Fruit fly (Drosophila melanogaster) whole organism, embryonic: Measurements from ENCODE around the gene CG13008.

ENCODE experiments used
- ATbp ChIP-seq: fragments of 200-800 bp; sonication (Bioruptor generic); optimal IDR thresholded peaks from 2 replicates; lab custom pipeline; 2017; ENCODE audit warnings: missing biosample characterization, mild to moderate bottlenecking, missing genetic modification characterization, missing genetic modification reagents
- CG10431 ChIP-seq: fragments of 200-800 bp; sonication (Bioruptor generic); optimal IDR thresholded peaks from 3 replicates; lab custom pipeline; 2018; ENCODE audit warnings: missing biosample characterization, mild to moderate bottlenecking, missing genetic modification characterization
- CG11093 ChIP-seq: fragments of 200-800 bp; sonication (Bioruptor generic); IDR thresholded peaks from 3 replicates; pipeline ENCODE4 v1.3.6; 2022; ENCODE audit warnings: missing biosample characterization, missing genetic modification characterization
- CG13123 ChIP-seq: fragments of 200-800 bp; sonication (Bioruptor generic); optimal IDR thresholded peaks from 2 replicates; lab custom pipeline; 2016; ENCODE audit warnings: missing biosample characterization, missing genetic modification characterization
- CG14441 ChIP-seq: fragments of 200-800 bp; sonication (Bioruptor generic); IDR thresholded peaks from 2 replicates; pipeline ENCODE4 v1.3.6; 2022; ENCODE audit warnings: missing biosample characterization, missing genetic modification characterization
- CG14710 ChIP-seq: fragments of 200-800 bp; sonication (Bioruptor generic); optimal IDR thresholded peaks from 3 replicates; lab custom pipeline; 2019; ENCODE audit warnings: missing biosample characterization, mild to moderate bottlenecking, missing genetic modification characterization, moderate library complexity
- CG15269 ChIP-seq: fragments of 200-800 bp; sonication (Bioruptor generic); optimal IDR thresholded peaks from 2 replicates; lab custom pipeline; 2018; ENCODE audit warnings: missing biosample characterization, mild to moderate bottlenecking, missing genetic modification characterization, moderate library complexity
- CG17328 ChIP-seq: fragments of 200-800 bp; sonication (Bioruptor generic); IDR thresholded peaks from 2 replicates; pipeline ENCODE4 v1.3.6; 2022; ENCODE audit warnings: missing biosample characterization, missing genetic modification characterization
- CG17359 ChIP-seq: fragments of 200-800 bp; sonication (Bioruptor generic); optimal IDR thresholded peaks from 3 replicates; lab custom pipeline; 2018; ENCODE audit warnings: missing biosample characterization, mild to moderate bottlenecking, missing genetic modification characterization, moderate library complexity
- CG17568 ChIP-seq: fragments of 200-800 bp; sonication (Bioruptor generic); optimal IDR thresholded peaks from 2 replicates; lab custom pipeline; 2018; ENCODE audit warnings: missing biosample characterization, mild to moderate bottlenecking, missing genetic modification characterization, moderate library complexity
- CG31224 ChIP-seq: fragments of 200-800 bp; sonication (Bioruptor generic); IDR thresholded peaks from 2 replicates; pipeline ENCODE4 v1.3.6; 2022; ENCODE audit warnings: missing biosample characterization, missing genetic modification characterization
- CG32772 ChIP-seq: fragments of 200-800 bp; sonication (Bioruptor generic); IDR thresholded peaks from 2 replicates; pipeline ENCODE4 v1.3.6; 2022; ENCODE audit warnings: missing biosample characterization, missing genetic modification characterization
- CG4617 ChIP-seq: fragments of 200-800 bp; sonication (Bioruptor generic); optimal IDR thresholded peaks from 3 replicates; lab custom pipeline; 2016; ENCODE audit warnings: missing biosample characterization, missing genetic modification characterization, borderline replicate concordance
- CG5245 ChIP-seq: fragments of 200-800 bp; sonication (Bioruptor generic); optimal IDR thresholded peaks from 3 replicates; lab custom pipeline; 2016; ENCODE audit warnings: missing biosample characterization, missing genetic modification characterization
- CG6272 ChIP-seq: fragments of 200-800 bp; sonication (Bioruptor generic); IDR thresholded peaks from 2 replicates; pipeline ENCODE4 v1.3.6; 2022; ENCODE audit warnings: missing biosample characterization, missing genetic modification characterization
- CG6683 ChIP-seq: fragments of 200-800 bp; sonication (Bioruptor generic); optimal IDR thresholded peaks from 2 replicates; lab custom pipeline; 2017; ENCODE audit warnings: missing biosample characterization, mild to moderate bottlenecking, missing genetic modification characterization, missing genetic modification reagents
- CG6689 ChIP-seq: fragments of 200-800 bp; sonication (Bioruptor generic); IDR thresholded peaks from 2 replicates; pipeline ENCODE4 v1.3.6; 2022; ENCODE audit warnings: missing biosample characterization, missing genetic modification characterization
- CG8089 ChIP-seq: fragments of 200-800 bp; sonication (Bioruptor generic); optimal IDR thresholded peaks from 3 replicates; lab custom pipeline; 2016; ENCODE audit warnings: missing biosample characterization, missing genetic modification characterization
- CG8281 ChIP-seq: fragments of 200-800 bp; sonication (Bioruptor generic); optimal IDR thresholded peaks from 2 replicates; lab custom pipeline; 2018; ENCODE audit warnings: missing biosample characterization, mild to moderate bottlenecking, missing genetic modification characterization, moderate library complexity
- CG9215 ChIP-seq: fragments of 200-800 bp; sonication (Bioruptor generic); IDR thresholded peaks from 2 replicates; pipeline ENCODE4 v1.3.6; 2022; ENCODE audit warnings: missing biosample characterization, missing genetic modification characterization
- Fer3 ChIP-seq: fragments of 200-800 bp; sonication (Bioruptor generic); optimal IDR thresholded peaks from 2 replicates; lab custom pipeline; 2018; ENCODE audit warnings: missing biosample characterization, mild to moderate bottlenecking, missing genetic modification characterization, moderate library complexity
- HLHmδ ChIP-seq: fragments of 200-800 bp; sonication (Bioruptor generic); optimal IDR thresholded peaks from 2 replicates; lab custom pipeline; 2018; ENCODE audit warnings: missing biosample characterization, mild to moderate bottlenecking, missing genetic modification characterization, moderate library complexity
- Hr51 ChIP-seq, 2 experiments: fragments of 200-800 bp; sonication (Bioruptor generic); optimal IDR thresholded peaks; 2 replicates in 1 of 2; 3 replicates in 1 of 2; lab custom pipeline; 2016 to 2018; ENCODE audit warnings: missing biosample characterization in 2 of 2, missing genetic modification characterization in 2 of 2, mild to moderate bottlenecking in 1 of 2, moderate library complexity in 1 of 2
- Hsf ChIP-seq: fragments of 200-800 bp; sonication (Bioruptor generic); optimal IDR thresholded peaks from 3 replicates; lab custom pipeline; 2016; ENCODE audit warnings: missing biosample characterization, missing genetic modification characterization
- Lim3 ChIP-seq: fragments of 200-800 bp; sonication (Bioruptor generic); IDR thresholded peaks from 2 replicates; pipeline ENCODE4 v1.3.6; 2022; ENCODE audit warnings: missing biosample characterization, missing genetic modification characterization
- MBD-R2 ChIP-seq: fragments of 200-800 bp; sonication (Bioruptor generic); IDR thresholded peaks from 2 replicates; pipeline ENCODE4 v1.3.6; 2022; ENCODE audit warnings: missing biosample characterization, missing genetic modification characterization
- NK7.1 ChIP-seq: fragments of 200-800 bp; sonication (Bioruptor generic); optimal IDR thresholded peaks from 3 replicates; lab custom pipeline; 2016; ENCODE audit warnings: missing biosample characterization, missing genetic modification characterization
- Neu2 ChIP-seq: fragments of 200-800 bp; sonication (Bioruptor generic); optimal IDR thresholded peaks from 3 replicates; lab custom pipeline; 2016; ENCODE audit warnings: missing biosample characterization, missing genetic modification characterization, borderline replicate concordance
- Nf-YB ChIP-seq: fragments of 200-800 bp; sonication (Bioruptor generic); optimal IDR thresholded peaks from 3 replicates; lab custom pipeline; 2019; ENCODE audit warnings: missing biosample characterization, mild to moderate bottlenecking, missing genetic modification characterization, moderate library complexity
- NfI ChIP-seq: fragments of 200-800 bp; sonication (Bioruptor generic); optimal IDR thresholded peaks from 3 replicates; lab custom pipeline; 2018; ENCODE audit warnings: missing biosample characterization, mild to moderate bottlenecking, missing genetic modification characterization, moderate library complexity
- Oaz ChIP-seq: fragments of 200-800 bp; sonication (Bioruptor generic); IDR thresholded peaks from 2 replicates; pipeline ENCODE4 v1.3.6; 2022; ENCODE audit warnings: missing biosample characterization, missing genetic modification characterization
- Stat92E ChIP-seq, 3 experiments: fragments of >200 bp in 2 of 3; fragments of 200-800 bp in 1 of 3; sonication (Bioruptor generic) in 1 of 3; optimal IDR thresholded peaks; 2 replicates each; lab custom pipeline; 2017 to 2019; ENCODE audit warnings: missing biosample characterization in 3 of 3, missing genetic modification characterization in 3 of 3, mild to moderate bottlenecking in 1 of 3, moderate library complexity in 1 of 3
- YL-1 ChIP-seq: fragments of 200-800 bp; sonication (Bioruptor generic); optimal IDR thresholded peaks from 3 replicates; lab custom pipeline; 2017; ENCODE audit warnings: missing biosample characterization, mild to moderate bottlenecking, missing genetic modification characterization
- al ChIP-seq: fragments of 200-800 bp; sonication (Bioruptor generic); IDR thresholded peaks from 2 replicates; pipeline ENCODE4 v1.3.6; 2022; ENCODE audit warnings: missing biosample characterization, missing genetic modification characterization
- az2 ChIP-seq: fragments of 200-800 bp; sonication (Bioruptor generic); optimal IDR thresholded peaks from 3 replicates; lab custom pipeline; 2016; ENCODE audit warnings: missing biosample characterization, missing genetic modification characterization
- cad ChIP-seq: fragments of >200 bp; optimal IDR thresholded peaks from 2 replicates; lab custom pipeline; 2017; ENCODE audit warnings: missing biosample characterization, missing genetic modification characterization
- cg ChIP-seq: fragments of 200-800 bp; sonication (Bioruptor generic); optimal IDR thresholded peaks from 3 replicates; lab custom pipeline; 2019; ENCODE audit warnings: missing biosample characterization, mild to moderate bottlenecking, missing genetic modification characterization, moderate library complexity
- exex ChIP-seq: fragments of 200-800 bp; sonication (Bioruptor generic); optimal IDR thresholded peaks from 4 replicates; lab custom pipeline; 2018; ENCODE audit warnings: missing biosample characterization, mild to moderate bottlenecking, missing genetic modification characterization, moderate library complexity
- fu2 ChIP-seq: fragments of 200-800 bp; sonication (Bioruptor generic); optimal IDR thresholded peaks from 2 replicates; lab custom pipeline; 2016; ENCODE audit warnings: missing biosample characterization, missing genetic modification characterization
- insv ChIP-seq, 2 experiments: fragments of 200-800 bp; sonication (Bioruptor generic); optimal IDR thresholded peaks; 3 replicates each; lab custom pipeline; 2016 to 2018; ENCODE audit warnings: missing biosample characterization in 2 of 2, missing genetic modification characterization in 2 of 2
- jumu ChIP-seq: fragments of 200-800 bp; sonication (Bioruptor generic); optimal IDR thresholded peaks from 3 replicates; lab custom pipeline; 2016; ENCODE audit warnings: missing biosample characterization, missing genetic modification characterization
- kni ChIP-seq: fragments of 200-800 bp; sonication (Bioruptor generic); optimal IDR thresholded peaks from 3 replicates; lab custom pipeline; 2017; ENCODE audit warnings: mild to moderate bottlenecking, missing biosample characterization, missing genetic modification reagents, missing genetic modification characterization
- knrl ChIP-seq: fragments of 200-800 bp; sonication (Bioruptor generic); IDR thresholded peaks from 3 replicates; pipeline ENCODE4 v1.3.6; 2022; ENCODE audit warnings: missing biosample characterization, missing genetic modification characterization; ENCODE audit not compliant: partially characterized antibody
- mld ChIP-seq: fragments of 200-800 bp; sonication (Bioruptor generic); IDR thresholded peaks from 3 replicates; pipeline ENCODE4 v1.3.6; 2022; ENCODE audit warnings: missing biosample characterization, missing genetic modification characterization; ENCODE audit not compliant: partially characterized antibody
- nerfin-1 ChIP-seq: fragments of 200-800 bp; sonication (Bioruptor generic); optimal IDR thresholded peaks from 3 replicates; lab custom pipeline; 2019; ENCODE audit warnings: missing biosample characterization, mild to moderate bottlenecking, missing genetic modification characterization, moderate library complexity
- pros ChIP-seq: fragments of 200-800 bp; sonication (Bioruptor generic); optimal IDR thresholded peaks from 3 replicates; lab custom pipeline; 2019; ENCODE audit warnings: missing biosample characterization, mild to moderate bottlenecking, missing genetic modification characterization, moderate library complexity
- run ChIP-seq: fragments of 200-800 bp; sonication (Bioruptor generic); optimal IDR thresholded peaks from 3 replicates; lab custom pipeline; 2018; ENCODE audit warnings: missing biosample characterization, mild to moderate bottlenecking, missing genetic modification characterization
- slp2 ChIP-seq: fragments of 200-800 bp; sonication (Bioruptor generic); optimal IDR thresholded peaks from 2 replicates; lab custom pipeline; 2016; ENCODE audit warnings: missing biosample characterization, missing genetic modification characterization
- sna ChIP-seq: fragments of 200-800 bp; sonication (Bioruptor generic); IDR thresholded peaks from 2 replicates; pipeline ENCODE4 v1.3.6; 2022; ENCODE audit warnings: missing biosample characterization, missing genetic modification characterization; ENCODE audit not compliant: partially characterized antibody
- sr ChIP-seq: fragments of 200-800 bp; sonication (Bioruptor generic); IDR thresholded peaks from 3 replicates; pipeline ENCODE4 v1.3.6; 2022; ENCODE audit warnings: missing biosample characterization, missing genetic modification characterization
- ssp ChIP-seq: fragments of 200-800 bp; sonication (Bioruptor generic); IDR thresholded peaks from 2 replicates; pipeline ENCODE4 v1.3.6; 2022; ENCODE audit warnings: missing biosample characterization, missing genetic modification characterization

Gene CG13008

DNA sequence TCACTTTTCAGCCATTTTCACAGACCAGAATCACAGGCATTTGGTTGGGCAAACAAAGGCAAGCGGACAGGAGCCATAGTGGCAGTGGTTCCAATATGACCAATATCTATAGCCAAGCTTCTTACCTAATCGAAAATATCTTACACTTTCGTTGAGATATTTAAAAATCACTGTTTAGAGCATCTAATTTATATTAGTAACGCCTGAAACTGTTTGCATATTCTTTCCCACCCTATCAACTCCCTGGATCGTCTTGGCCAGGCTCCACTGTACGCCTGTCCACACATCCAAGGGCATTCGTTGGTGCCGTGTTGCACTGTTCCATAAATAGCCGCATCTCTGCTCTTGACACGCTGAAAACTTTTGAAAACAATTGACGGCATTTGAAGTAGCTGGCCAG, 20.6 kb upstream of the CG13008 start (continued):
- TF ChIP-seq exex (tag; lab: Kevin White, UChicago) (no peak), CG17568 (GFP tag; lab: Kevin White, UChicago) (no peak), run (tag; lab: Kevin White, UChicago) (no peak), CG6272 (GFP tag; lab: Robert Waterston, UW) (no peak), sna (GFP tag; lab: Robert Waterston, UW) (no peak), HLHmδ (GFP tag; lab: Kevin White, UChicago) (no peak), CG17328 (GFP tag; lab: Robert Waterston, UW) (peak; percentile 47), az2 (no peak), MBD-R2 (GFP tag; lab: Robert Waterston, UW) (no peak), Hr51 (GFP tag; optimal IDR thresholded peaks at IDR 0.05; lab: Kevin White, UChicago) (peak in 1 of 2 experiments; percentile 22), slp2 (GFP tag; lab: Kevin White, UChicago) (no peak), CG13123 (GFP tag; lab: Kevin White, UChicago) (no peak), Hsf (peak; percentile 25), CG4617 (GFP tag; lab: Kevin White, UChicago) (no peak), insv (GFP tag; optimal IDR thresholded peaks at IDR 0.05; lab: Kevin White, UChicago) (no peak), al (no peak), CG31224 (GFP tag; lab: Robert Waterston, UW) (no peak), CG17359 (peak; percentile 42), Lim3 (no peak), CG8089 (peak; percentile 7), jumu (GFP tag; lab: Kevin White, UChicago) (no peak), CG8281 (tag; lab: Kevin White, UChicago) (no peak), NfI (GFP tag; lab: Kevin White, UChicago) (no peak), ATbp (GFP tag; lab: Kevin White, UChicago) (no peak), Fer3 (tag; lab: Kevin White, UChicago) (no peak), CG10431 (GFP tag; lab: Kevin White, UChicago) (no peak), Oaz (GFP tag; lab: Robert Waterston, UW) (no peak), CG15269 (tag; lab: Kevin White, UChicago) (peak; percentile 14), CG9215 (GFP tag; lab: Robert Waterston, UW) (no peak), CG6683 (GFP tag; lab: Kevin White, UChicago) (no peak), fu2 (no peak), CG32772 (GFP tag; lab: Robert Waterston, UW) (peak; percentile 38; the same call in 1 of the 2 replicates), CG6689 (GFP tag; lab: Robert Waterston, UW) (peak; percentile 42; the same call in 1 of the 2 replicates), ssp (no peak), CG5245 (GFP tag; lab: Kevin White, UChicago) (no peak), pros (GFP tag; lab: Kevin White, UChicago) (no peak), kni (GFP tag; lab: Kevin White, UChicago) (no peak), CG14441 (GFP tag; lab: Robert Waterston, UW) (peak; percentile 54), cad (GFP tag; lab: Kevin White, UChicago) (no peak), Neu2 (GFP tag; lab: Kevin White, UChicago) (no peak), Stat92E (GFP tag; optimal IDR thresholded peaks at IDR 0.05; lab: Kevin White, UChicago) (no peak), knrl (GFP tag; lab: Robert Waterston, UW) (no peak), nerfin-1 (tag; lab: Kevin White, UChicago) (peak; percentile 11), CG11093 (GFP tag; lab: Robert Waterston, UW) (no peak), sr (GFP tag; lab: Robert Waterston, UW) (no peak), NK7.1 (GFP tag; lab: Kevin White, UChicago) (no peak), YL-1 (no peak), cg (GFP tag; lab: Kevin White, UChicago) (no peak), mld (GFP tag; lab: Robert Waterston, UW) (no peak), Nf-YB (GFP tag; lab: Kevin White, UChicago) (no peak), CG14710 (tag; lab: Kevin White, UChicago) (no peak)
